Fruit fly (Drosophila melanogaster): Measurements from ENCODE around the gene x16.

Gene x16

dm6 chr2L:6874526-6875198 lies 45.3 kb downstream of the x16 start, which contains the start of gene Nlg2 (continued):
- TF ChIP-seq CG9727 (GFP tag; optimal IDR thresholded peaks at IDR 0.05) (peak; percentile 75), grn (GFP tag; optimal IDR thresholded peaks at IDR 0.05) (no peak), Ssrp (tag; optimal IDR thresholded peaks at IDR 0.05) (peak; percentile 40), GATAe (GFP tag; conservative IDR thresholded peaks at IDR 0.05) (no peak), CG17385 (GFP tag; optimal IDR thresholded peaks at IDR 0.05) (peak; percentile 62), Asciz (GFP tag; optimal IDR thresholded peaks at IDR 0.05) (peak; percentile 54), zen2 (GFP tag; IDR thresholded peaks at IDR 0.05; ENCODE audit: partially characterized antibody) (no peak), CG8388 (GFP tag; optimal IDR thresholded peaks at IDR 0.05) (peak; percentile 29), Taf1 (GFP tag; IDR thresholded peaks at IDR 0.05) (no peak), al (GFP tag; IDR thresholded peaks at IDR 0.05) (no peak), Antp (GFP tag; optimal IDR thresholded peaks at IDR 0.05) (no peak), NK7.1 (GFP tag; optimal IDR thresholded peaks at IDR 0.05) (no peak), CG12391 (tag; optimal IDR thresholded peaks at IDR 0.05) (peak; percentile 71), CG9437 (GFP tag; optimal IDR thresholded peaks at IDR 0.05) (peak; percentile 75), CG9797 (GFP tag; optimal IDR thresholded peaks at IDR 0.05) (no peak), CG11723 (GFP tag; optimal IDR thresholded peaks at IDR 0.05) (peak; percentile 24), Kr (GFP tag; optimal IDR thresholded peaks at IDR 0.05) (no peak), CG10209 (GFP tag; optimal IDR thresholded peaks at IDR 0.05) (peak; percentile 60), CG4617 (GFP tag; optimal IDR thresholded peaks at IDR 0.05; ENCODE audit: borderline replicate concordance) (no peak), jing (GFP tag; optimal IDR thresholded peaks at IDR 0.05) (no peak), sqz (GFP tag; optimal IDR thresholded peaks at IDR 0.05) (no peak), stwl (tag; optimal IDR thresholded peaks at IDR 0.05) (no peak), sisA (GFP tag; IDR thresholded peaks at IDR 0.05) (no peak), CG11695 (GFP tag; IDR thresholded peaks at IDR 0.05) (no peak; the same call in 2 of the 3 replicates), Optix (GFP tag; IDR thresholded peaks at IDR 0.05) (no peak), NfI (GFP tag; optimal IDR thresholded peaks at IDR 0.05) (peak; percentile 52), CG30403 (GFP tag; optimal IDR thresholded peaks at IDR 0.05) (peak; percentile 72), CG17912 (GFP tag; optimal IDR thresholded peaks at IDR 0.05) (no peak), CG13424 (tag; optimal IDR thresholded peaks at IDR 0.05) (peak; percentile 76), CG2889 (GFP tag; IDR thresholded peaks at IDR 0.05) (0 out of 3 replicates have a peak, but pooled peaks have one; percentile 29), Dref (GFP tag; IDR thresholded peaks at IDR 0.05) (0 out of 2 replicates have a peak, but pooled peaks have one; percentile 10), CG12769 (tag; optimal IDR thresholded peaks at IDR 0.05) (no peak), CG1233 (GFP tag; optimal IDR thresholded peaks at IDR 0.05) (peak; percentile 59), hkb (optimal IDR thresholded peaks at IDR 0.05) (no peak), hkb (GFP tag; IDR thresholded peaks at IDR 0.05) (no peak), seq (GFP tag; IDR thresholded peaks at IDR 0.05) (no peak), CG9609 (GFP tag; optimal IDR thresholded peaks at IDR 0.05) (no peak), CG32767 (GFP tag; IDR thresholded peaks at IDR 0.05) (no peak), CG10274 (GFP tag; optimal IDR thresholded peaks at IDR 0.05) (no peak), cato (GFP tag; optimal IDR thresholded peaks at IDR 0.05; ENCODE audit: borderline replicate concordance) (no peak), CG17568 (GFP tag; optimal IDR thresholded peaks at IDR 0.05) (no peak), CG8290 (GFP tag; optimal IDR thresholded peaks at IDR 0.05) (no peak), CG8290 (tag; optimal IDR thresholded peaks at IDR 0.05) (no peak), E2f2 (GFP tag; IDR thresholded peaks at IDR 0.05) (no peak), Opbp (GFP tag; IDR thresholded peaks at IDR 0.05; ENCODE audit: partially characterized antibody) (no peak), ttk (GFP tag; IDR thresholded peaks at IDR 0.05) (peak; percentile 21; the same call in 1 of the 2 replicates), CG5953 (GFP tag; IDR thresholded peaks at IDR 0.05) (no peak), CG6813 (GFP tag; optimal IDR thresholded peaks at IDR 0.05) (peak; percentile 35), esg (GFP tag; conservative IDR thresholded peaks at IDR 0.05) (no peak), CG7839 (tag; optimal IDR thresholded peaks at IDR 0.05) (peak; percentile 78)

Measured in whole organism, embryonic.